Worm (Caenorhabditis elegans): ENCODE measurements around the gene Y39A1A.2.
A peak's percentile ranks its signal among the peaks of the same experiment; 100 is the strongest.

The Y39A1A.2 gene

DNA sequence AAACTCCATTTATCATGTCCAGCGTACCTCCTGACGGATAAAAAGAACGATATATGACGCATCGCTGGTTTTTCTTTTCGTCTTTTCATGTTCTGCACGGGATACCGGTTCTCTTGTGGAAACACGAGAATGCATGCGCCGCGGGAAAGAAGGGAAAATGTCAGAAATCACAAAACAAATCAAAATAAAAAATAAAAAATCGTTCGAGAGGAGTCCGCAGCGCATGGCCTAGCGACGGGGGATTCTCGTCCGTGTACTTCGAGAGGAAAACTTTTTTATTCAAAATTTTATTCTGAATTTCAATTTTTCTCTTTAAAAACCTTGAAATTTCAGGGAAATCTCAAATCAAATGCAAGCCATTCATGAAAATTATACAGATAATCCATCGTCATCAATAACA is 17.8 kb upstream of the Y39A1A.2 start, which contains the start of the genes lron-10 and hpr-9 (continued):
- TF ChIP-seq nfyb-1 (GFP tag; IDR thresholded peaks at IDR 0.05) (peak; percentile 58), dpff-1 (tag; optimal IDR thresholded peaks at IDR 0.05) (no peak), C06A6.2 (GFP tag; conservative IDR thresholded peaks at IDR 0.05) (peak; percentile 46; the same call in 1 of the 2 replicates), ztf-22 (GFP tag; optimal IDR thresholded peaks at IDR 0.05) (peak; percentile 42), attf-5 (GFP tag; optimal IDR thresholded peaks at IDR 0.05) (peak; percentile 66), D2030.7 (GFP tag; IDR thresholded peaks at IDR 0.05) (peak; percentile 65), ceh-79 (tag; optimal IDR thresholded peaks at IDR 0.05) (no peak), Y79H2A.3 (GFP tag; conservative IDR thresholded peaks at IDR 0.05) (no peak), ztf-28 (GFP tag; IDR thresholded peaks at IDR 0.05) (0 out of 2 replicates have a peak, but pooled peaks have one; percentile 58), B0019.2 (GFP tag; conservative IDR thresholded peaks at IDR 0.05) (peak; percentile 66; the same call in 1 of the 2 replicates), aptf-3 (GFP tag; IDR thresholded peaks at IDR 0.05) (no peak), attf-6 (GFP tag; IDR thresholded peaks at IDR 0.05) (no peak), hsf-1 (GFP tag; IDR thresholded peaks at IDR 0.05) (no peak), tbp1 (GFP tag; optimal IDR thresholded peaks at IDR 0.05) (peak; percentile 54), F57A8.1 (GFP tag; optimal IDR thresholded peaks at IDR 0.05) (no peak), ccch-3 (GFP tag; optimal IDR thresholded peaks at IDR 0.05) (peak; percentile 6), lir-1 (GFP tag; conservative IDR thresholded peaks at IDR 0.05) (peak; percentile 84), ztf-25 (GFP tag; IDR thresholded peaks at IDR 0.05) (no peak), ZK185.1 (tag; optimal IDR thresholded peaks at IDR 0.05; ENCODE audit: poor library complexity, severe bottlenecking) (peak; percentile 95), ceh-58 (GFP tag; IDR thresholded peaks at IDR 0.05) (no peak), repo-1 (tag; optimal IDR thresholded peaks at IDR 0.05) (peak; percentile 23), mxl-1 (tag; optimal IDR thresholded peaks at IDR 0.05) (no peak), athp-1 (tag; optimal IDR thresholded peaks at IDR 0.05) (peak; percentile 80), cebp-1 (GFP tag; IDR thresholded peaks at IDR 0.05) (no peak), cebp-1 (tag; optimal IDR thresholded peaks at IDR 0.05) (peak; percentile 63), gei-17 (GFP tag; optimal IDR thresholded peaks at IDR 0.05) (no peak), sptf-2 (GFP tag; optimal IDR thresholded peaks at IDR 0.05) (no peak), mes-4 (tag; optimal IDR thresholded peaks at IDR 0.05) (no peak), F39B2.1 (GFP tag; IDR thresholded peaks at IDR 0.05) (no peak), F57C9.4 (tag; optimal IDR thresholded peaks at IDR 0.05) (no peak), Y53G8AR.9 (GFP tag; conservative IDR thresholded peaks at IDR 0.05) (peak; percentile 73; the same call in 1 of the 2 replicates), ztf-26 (tag; optimal IDR thresholded peaks at IDR 0.05) (peak; percentile 74), F52B5.7 (tag; optimal IDR thresholded peaks at IDR 0.05) (no peak), ama-1 (optimal IDR thresholded peaks at IDR 0.05) (no peak), ama-1 (GFP tag; optimal IDR thresholded peaks at IDR 0.05) (no peak), let-526 (GFP tag; IDR thresholded peaks at IDR 0.05) (peak; percentile 48; the same call in 1 of the 2 replicates), B0336.3 (GFP tag; IDR thresholded peaks at IDR 0.05) (peak; percentile 72), egrh-3 (GFP tag; IDR thresholded peaks at IDR 0.05) (no peak; the same call in 1 of the 2 replicates), B0261.1 (tag; optimal IDR thresholded peaks at IDR 0.05) (peak; percentile 12), F10E7.11 (tag; optimal IDR thresholded peaks at IDR 0.05) (no peak), attf-3 (GFP tag; conservative IDR thresholded peaks at IDR 0.05) (no peak), madf-8 (GFP tag; conservative IDR thresholded peaks at IDR 0.05) (peak; percentile 39), tbx-9 (tag; optimal IDR thresholded peaks at IDR 0.05; ENCODE audit: borderline replicate concordance) (no peak), hrde-1 (tag; optimal IDR thresholded peaks at IDR 0.05; ENCODE audit: borderline replicate concordance) (peak; percentile 14), tlf-1 (GFP tag; optimal IDR thresholded peaks at IDR 0.05) (peak; percentile 50)
